Worm (Caenorhabditis elegans) whole organism, L2 larva: Measurements from ENCODE around the gene best-23.

Source experiments
- C34F6.9 ChIP-seq: fragments of 150-350 bp; optimal IDR thresholded peaks from 2 replicates; lab custom pipeline; 2014; ENCODE audit warnings: missing biosample characterization, missing genetic modification characterization
- R02D3.7 ChIP-seq: fragments of 150-350 bp; optimal IDR thresholded peaks from 2 replicates; lab custom pipeline; 2014; ENCODE audit warnings: missing biosample characterization, missing genetic modification characterization
- Y55F3AM.14 ChIP-seq: fragments of 200-800 bp; sonication (Bioruptor generic); optimal IDR thresholded peaks from 2 replicates; lab custom pipeline; 2018; ENCODE audit warnings: mild to moderate bottlenecking, missing genetic modification characterization, missing compliant biosample characterization
- aly-2 ChIP-seq: fragments of 150-350 bp; optimal IDR thresholded peaks from 2 replicates; lab custom pipeline; 2014; ENCODE audit warnings: missing biosample characterization, missing genetic modification characterization
- ama-1 ChIP-seq: fragments of 150-350 bp; optimal IDR thresholded peaks from 2 replicates; lab custom pipeline; 2018; ENCODE audit warnings: inconsistent platforms
- ceh-16 ChIP-seq: fragments of 150-350 bp; optimal IDR thresholded peaks from 2 replicates; lab custom pipeline; 2014; ENCODE audit warnings: missing biosample characterization, missing genetic modification characterization
- crh-2 ChIP-seq: sonication (generic microtip); optimal IDR thresholded peaks from 2 replicates; lab custom pipeline; 2017; ENCODE audit warnings: missing biosample characterization, missing genetic modification characterization
- dmd-4 ChIP-seq: sonication (generic microtip); optimal IDR thresholded peaks from 2 replicates; lab custom pipeline; 2017; ENCODE audit warnings: missing biosample characterization, missing genetic modification characterization
- egl-27 ChIP-seq: sonication (generic microtip); optimal IDR thresholded peaks from 3 replicates; lab custom pipeline; 2017; ENCODE audit warnings: missing biosample characterization, missing genetic modification reagents, missing genetic modification characterization
- elt-1 ChIP-seq: fragments of 150-350 bp; optimal IDR thresholded peaks from 2 replicates; lab custom pipeline; 2014; ENCODE audit warnings: missing biosample characterization, missing genetic modification characterization
- fos-1 ChIP-seq: fragments of 150-350 bp; optimal IDR thresholded peaks from 2 replicates; lab custom pipeline; 2014; ENCODE audit warnings: missing biosample characterization, missing genetic modification characterization
- gmeb-1 ChIP-seq: fragments of 150-350 bp; optimal IDR thresholded peaks from 2 replicates; lab custom pipeline; 2014; ENCODE audit warnings: missing biosample characterization, missing genetic modification characterization
- lin-11 ChIP-seq: fragments of 150-350 bp; sonication (generic microtip); optimal IDR thresholded peaks from 2 replicates; lab custom pipeline; 2014; ENCODE audit warnings: missing biosample characterization, missing genetic modification characterization, inconsistent platforms, mixed read lengths
- lin-13 ChIP-seq: fragments of 150-350 bp; optimal IDR thresholded peaks from 2 replicates; lab custom pipeline; 2014; ENCODE audit warnings: missing biosample characterization, missing genetic modification reagents, missing genetic modification characterization
- lsy-2 ChIP-seq, 2 experiments: fragments of 150-350 bp in 1 of 2; sonication (generic microtip) in 1 of 2; optimal IDR thresholded peaks; 2 replicates each; lab custom pipeline; 2014 to 2017; ENCODE audit warnings: missing biosample characterization in 2 of 2, missing genetic modification characterization in 2 of 2
- mab-5 ChIP-seq: fragments of 150-350 bp; optimal IDR thresholded peaks from 2 replicates; lab custom pipeline; 2014; ENCODE audit warnings: missing biosample characterization, missing genetic modification characterization
- mdl-1 ChIP-seq, 2 experiments: fragments of 150-350 bp in 1 of 2; sonication (generic microtip) in 1 of 2; optimal IDR thresholded peaks; 2 replicates each; lab custom pipeline; 2017; ENCODE audit warnings: missing biosample characterization in 2 of 2, missing genetic modification characterization in 2 of 2
- nhr-10 ChIP-seq: sonication (generic microtip); optimal IDR thresholded peaks from 2 replicates; lab custom pipeline; 2017; ENCODE audit warnings: missing biosample characterization, missing genetic modification characterization
- nhr-11 ChIP-seq: fragments of 150-350 bp; optimal IDR thresholded peaks from 2 replicates; lab custom pipeline; 2014; ENCODE audit warnings: missing biosample characterization, missing genetic modification characterization
- nhr-12 ChIP-seq: fragments of 150-350 bp; optimal IDR thresholded peaks from 2 replicates; lab custom pipeline; 2014; ENCODE audit warnings: missing biosample characterization, missing genetic modification characterization
- nhr-129 ChIP-seq: fragments of 150-350 bp; optimal IDR thresholded peaks from 2 replicates; lab custom pipeline; 2014; ENCODE audit warnings: missing biosample characterization, missing genetic modification characterization
- nhr-21 ChIP-seq: fragments of 150-350 bp; optimal IDR thresholded peaks from 2 replicates; lab custom pipeline; 2014; ENCODE audit warnings: missing biosample characterization, missing genetic modification characterization
- nhr-237 ChIP-seq: fragments of 150-350 bp; optimal IDR thresholded peaks from 2 replicates; lab custom pipeline; 2014; ENCODE audit warnings: missing biosample characterization, missing genetic modification characterization
- nhr-25 ChIP-seq: fragments of 150-350 bp; sonication (generic microtip); optimal IDR thresholded peaks from 3 replicates; lab custom pipeline; 2014; ENCODE audit warnings: missing biosample characterization, missing genetic modification characterization
- nhr-6 ChIP-seq: fragments of 150-350 bp; optimal IDR thresholded peaks from 2 replicates; lab custom pipeline; 2014; ENCODE audit warnings: missing biosample characterization, missing genetic modification characterization
- nhr-77 ChIP-seq: fragments of 150-350 bp; optimal IDR thresholded peaks from 2 replicates; lab custom pipeline; 2014; ENCODE audit warnings: missing biosample characterization, missing genetic modification characterization
- peb-1 ChIP-seq: fragments of 150-350 bp; optimal IDR thresholded peaks from 2 replicates; lab custom pipeline; 2014; ENCODE audit warnings: missing biosample characterization, missing genetic modification characterization
- sem-4 ChIP-seq: fragments of 150-350 bp; optimal IDR thresholded peaks from 2 replicates; lab custom pipeline; 2014; ENCODE audit warnings: missing biosample characterization, missing genetic modification reagents, missing genetic modification characterization
- sma-9 ChIP-seq, 2 experiments: fragments of 150-350 bp in 1 of 2; sonication (generic microtip) in 1 of 2; optimal IDR thresholded peaks; 2 replicates each; lab custom pipeline; 2014 to 2016; ENCODE audit warnings: missing genetic modification characterization in 2 of 2, mild to moderate bottlenecking in 1 of 2, missing biosample characterization in 1 of 2, missing compliant biosample characterization in 1 of 2, missing genetic modification reagents in 1 of 2, moderate library complexity in 1 of 2
- snpc-4 ChIP-seq: fragments of 150-350 bp; optimal IDR thresholded peaks from 2 replicates; lab custom pipeline; 2014; ENCODE audit warnings: missing biosample characterization, missing genetic modification characterization
- unc-39 ChIP-seq: fragments of 150-350 bp; optimal IDR thresholded peaks from 2 replicates; lab custom pipeline; 2014; ENCODE audit warnings: missing biosample characterization, missing genetic modification characterization
- unc-55 ChIP-seq: fragments of 150-350 bp; sonication (generic microtip); optimal IDR thresholded peaks from 3 replicates; lab custom pipeline; 2014; ENCODE audit warnings: missing biosample characterization, missing genetic modification reagents, missing genetic modification characterization
- unc-62 ChIP-seq: fragments of 150-350 bp; optimal IDR thresholded peaks from 2 replicates; lab custom pipeline; 2014; ENCODE audit warnings: missing biosample characterization, missing genetic modification reagents, missing genetic modification characterization
- zag-1 ChIP-seq: fragments of 150-350 bp; optimal IDR thresholded peaks from 2 replicates; lab custom pipeline; 2014; ENCODE audit warnings: missing biosample characterization, missing genetic modification characterization
- ztf-11 ChIP-seq: sonication (generic microtip); optimal IDR thresholded peaks from 2 replicates; lab custom pipeline; 2017; ENCODE audit warnings: missing biosample characterization, missing genetic modification characterization
- ztf-4 ChIP-seq: fragments of 150-350 bp; optimal IDR thresholded peaks from 2 replicates; lab custom pipeline; 2014; ENCODE audit warnings: missing biosample characterization, missing genetic modification characterization

Gene best-23

DNA sequence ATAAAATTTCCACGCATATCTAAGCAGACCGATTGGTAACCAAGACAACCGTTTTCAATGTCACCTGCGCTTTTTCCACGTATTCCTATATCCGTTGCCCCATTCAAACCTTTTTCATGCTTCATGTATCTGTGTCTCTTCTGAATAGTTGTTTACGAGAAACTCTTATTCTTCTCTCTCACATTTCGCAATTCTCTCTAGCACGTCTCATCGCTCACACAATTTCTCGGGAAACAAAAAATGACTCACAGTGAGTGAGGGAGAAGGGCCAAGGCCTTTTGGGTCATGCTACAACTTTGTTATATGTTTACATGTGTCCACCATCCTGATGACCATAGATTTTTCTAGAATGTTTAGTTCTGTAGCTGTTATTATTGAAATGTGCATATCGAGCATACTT lies 20.1 kb downstream of the best-23 start (continued):
- TF ChIP-seq snpc-4 (tag; lab: Kevin White, UChicago): no peak
- TF ChIP-seq mab-5 (tag; lab: Kevin White, UChicago): no peak
- TF ChIP-seq crh-2 (tag; lab: Kevin White, UChicago): peak; percentile 85
- peak; percentile 40 for TF ChIP-seq sma-9 (GFP tag; optimal IDR thresholded peaks at IDR 0.05; lab: Kevin White, UChicago)
- TF ChIP-seq sma-9 (tag; optimal IDR thresholded peaks at IDR 0.05; lab: Kevin White, UChicago): no peak
- TF ChIP-seq ceh-16 (tag; lab: Kevin White, UChicago): no peak
- TF ChIP-seq, all 48 proteins: peak for 15

DNA sequence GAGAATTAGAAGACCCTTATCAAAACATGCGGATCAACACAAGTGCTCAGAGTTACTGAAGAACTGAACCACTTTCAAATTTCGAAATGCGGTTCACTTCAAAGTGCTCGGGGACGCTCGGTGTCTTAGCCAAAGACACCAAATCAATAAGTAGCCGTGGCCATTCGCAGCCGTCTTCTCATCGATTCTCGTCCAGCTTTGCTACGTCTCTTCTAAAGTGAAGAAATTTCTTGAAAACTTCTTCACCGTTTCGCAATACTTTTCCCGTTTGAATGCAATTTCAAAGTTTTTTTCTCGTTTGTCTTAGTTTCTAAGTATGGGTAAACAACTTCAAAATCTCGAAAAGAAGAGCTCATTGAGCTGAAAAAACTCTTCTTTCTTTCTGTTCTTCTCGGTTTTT lies 22.5 kb downstream of the best-23 start:
- TF ChIP-seq nhr-129 (tag; lab: Kevin White, UChicago): peak; percentile 20
- peak in 1 of 2 experiments; percentile 38 for TF ChIP-seq lsy-2 (tag; optimal IDR thresholded peaks at IDR 0.05; lab: Kevin White, UChicago)
- TF ChIP-seq unc-55 (GFP tag; lab: Kevin White, UChicago): peak; percentile 95
- TF ChIP-seq lin-11 (tag; lab: Kevin White, UChicago): peak; percentile 23
- TF ChIP-seq ztf-11 (tag; lab: Kevin White, UChicago): no peak
- peak; percentile 65 for TF ChIP-seq C34F6.9 (tag; lab: Kevin White, UChicago)
- TF ChIP-seq mab-5 (tag; lab: Kevin White, UChicago): no peak
- TF ChIP-seq unc-39 (tag; lab: Kevin White, UChicago): no peak

DNA sequence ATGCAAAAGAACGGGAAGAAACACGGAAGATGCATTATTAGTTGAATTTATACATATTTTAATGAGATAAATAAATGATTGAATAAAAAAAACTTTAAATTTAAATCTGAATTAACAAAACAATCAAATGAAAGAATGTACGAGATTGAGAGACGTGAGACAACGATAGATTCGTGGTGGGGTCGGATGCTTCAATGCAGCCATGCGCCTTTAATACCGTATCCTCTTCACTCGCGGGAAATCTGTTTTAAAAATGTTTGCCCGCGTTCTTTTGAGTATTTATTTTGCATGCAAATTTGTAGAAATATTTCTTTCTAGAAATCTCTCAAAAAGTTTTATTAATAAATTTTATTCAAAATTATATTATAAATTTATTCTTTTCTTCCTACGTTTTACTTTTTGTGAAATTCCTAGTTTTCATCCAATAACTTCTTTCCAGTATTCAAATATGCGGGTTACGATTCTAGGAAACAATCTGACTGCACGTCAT lies 27.0 kb downstream of the best-23 start, which contains the start of gene perm-1:
TSS of gene perm-1 (plus strand) at position 440 of the 490 bp plus-strand sequence.
- TF ChIP-seq lsy-2 (tag; optimal IDR thresholded peaks at IDR 0.05; lab: Kevin White, UChicago): peak in 1 of 2 experiments; percentile 53
- no peak for TF ChIP-seq R02D3.7
- no peak for TF ChIP-seq sem-4 (tag; lab: Kevin White, UChicago)

DNA sequence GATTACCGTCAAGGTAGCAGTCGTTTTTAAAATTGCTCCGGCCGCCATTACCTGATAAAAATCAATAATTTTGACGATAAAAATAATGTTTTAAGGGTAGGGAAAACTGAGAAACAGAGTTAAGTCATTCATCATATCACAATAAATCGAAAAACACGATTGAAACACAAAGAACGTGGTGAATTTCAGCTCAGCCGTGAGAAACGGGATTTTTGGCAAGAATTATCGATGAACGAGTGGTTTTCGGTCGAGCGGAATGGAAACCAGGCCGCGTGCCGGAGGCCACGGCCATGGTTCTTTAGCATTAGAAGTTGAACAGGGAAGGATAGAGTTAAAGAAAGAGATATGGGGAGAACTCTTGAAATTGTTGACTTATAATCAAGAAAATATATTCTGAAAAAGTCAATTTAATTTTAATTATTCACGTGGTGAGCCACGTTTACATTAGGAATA lies 28.1 kb downstream of the best-23 start, which contains the start of the genes vha-4 and T01H3.5:
TSS of gene vha-4 (minus strand) at position 51 of the 453 bp plus-strand sequence.
TSS of gene T01H3.5 (plus strand) at position 351 of the 453 bp plus-strand sequence.
- TF ChIP-seq lsy-2 (tag; optimal IDR thresholded peaks at IDR 0.05; lab: Kevin White, UChicago) (peak in 1 of 2 experiments; percentile 12), fos-1 (tag; lab: Kevin White, UChicago) (peak; percentile 62), unc-55 (GFP tag; lab: Kevin White, UChicago) (peak; percentile 16), Y55F3AM.14 (GFP tag; lab: Kevin White, UChicago) (no peak), C34F6.9 (tag; lab: Kevin White, UChicago) (no peak), nhr-129 (tag; lab: Kevin White, UChicago) (peak; percentile 5), ztf-11 (tag; lab: Kevin White, UChicago) (no peak), nhr-10 (tag; lab: Kevin White, UChicago) (no peak)

- TF ChIP-seq crh-2 (tag; lab: Kevin White, UChicago): peak; percentile 3
- peak; percentile 2 for TF ChIP-seq ama-1 (lab: Kevin White, UChicago)
- no peak for TF ChIP-seq mdl-1 (tag; optimal IDR thresholded peaks at IDR 0.05; lab: Kevin White, UChicago)
- TF ChIP-seq lsy-2 (tag; optimal IDR thresholded peaks at IDR 0.05; lab: Kevin White, UChicago): peak in 1 of 2 experiments; percentile 12
- TF ChIP-seq, all 48 proteins: peak for 3
Measured at ce11 chrII:7877744-7878468, 29.5 kb downstream of the best-23 start, which contains the start of gene T01H3.2. T01H3.2 (minus strand) TSS chrII:7877994.

ce11 chrII:7873843-7874372 lies 33.5 kb downstream of the best-23 start, which contains the start of gene T01H3.3:
T01H3.3 (minus strand) TSS chrII:7873893.
- TF ChIP-seq C34F6.9 (tag; lab: Kevin White, UChicago) (peak; percentile 67), gmeb-1 (tag; lab: Kevin White, UChicago) (peak; percentile 16), nhr-21 (tag; lab: Kevin White, UChicago) (no peak), peb-1 (tag; lab: Kevin White, UChicago) (no peak), unc-62 (GFP tag; lab: Kevin White, UChicago) (no peak), lsy-2 (tag; optimal IDR thresholded peaks at IDR 0.05; lab: Kevin White, UChicago) (peak in 1 of 2 experiments; percentile 82), lin-13 (peak; percentile 44), ztf-4 (tag; lab: Kevin White, UChicago) (no peak), R02D3.7 (no peak), fos-1 (tag; lab: Kevin White, UChicago) (no peak), nhr-25 (tag; lab: Kevin White, UChicago) (peak; percentile 31), crh-2 (tag; lab: Kevin White, UChicago) (peak; percentile 39), nhr-129 (tag; lab: Kevin White, UChicago) (peak; percentile 36), zag-1 (tag; lab: Kevin White, UChicago) (no peak), nhr-6 (tag; lab: Kevin White, UChicago) (no peak), nhr-12 (tag; lab: Kevin White, UChicago) (no peak), nhr-77 (tag; lab: Kevin White, UChicago) (no peak), unc-55 (GFP tag; lab: Kevin White, UChicago) (peak; percentile 77), egl-27 (tag; lab: Kevin White, UChicago) (no peak), sma-9 (GFP tag; optimal IDR thresholded peaks at IDR 0.05; lab: Kevin White, UChicago) (peak; percentile 32), sma-9 (tag; optimal IDR thresholded peaks at IDR 0.05; lab: Kevin White, UChicago) (no peak), aly-2 (no peak), dmd-4 (tag; lab: Kevin White, UChicago) (no peak), lin-11 (tag; lab: Kevin White, UChicago) (peak; percentile 11), sem-4 (tag; lab: Kevin White, UChicago) (no peak), nhr-237 (tag; lab: Kevin White, UChicago) (no peak), nhr-11 (no peak), elt-1 (tag; lab: Kevin White, UChicago) (no peak), mdl-1 (tag; optimal IDR thresholded peaks at IDR 0.05; lab: Kevin White, UChicago) (no peak)
